Worm (Caenorhabditis elegans) whole organism, L4 larva: ENCODE data around the gene Y79H2A.4.

ENCODE experiments used
- D1046.2 ChIP-seq: fragments of 200-800 bp; sonication (Bioruptor generic); IDR thresholded peaks from 2 replicates; pipeline ENCODE4 v1.3.6; 2022; ENCODE audit warnings: missing genetic modification characterization, missing compliant biosample characterization
- F10B5.3 ChIP-seq: sonication (generic microtip); optimal IDR thresholded peaks from 2 replicates; lab custom pipeline; 2016; ENCODE audit warnings: mild to moderate bottlenecking, missing genetic modification characterization, missing compliant biosample characterization
- F49E8.2 ChIP-seq: sonication (generic microtip); optimal IDR thresholded peaks from 2 replicates; lab custom pipeline; 2016; ENCODE audit warnings: missing compliant biosample characterization, mild to moderate bottlenecking, missing genetic modification characterization, borderline replicate concordance
- Y48G9A.11 ChIP-seq: fragments of 200-800 bp; sonication (Bioruptor generic); IDR thresholded peaks from 2 replicates; pipeline ENCODE4 v1.3.6; 2022; ENCODE audit warnings: missing genetic modification reagents, missing genetic modification characterization, missing compliant biosample characterization
- Y5F2A.4 ChIP-seq: fragments of 200-800 bp; sonication (Bioruptor generic); optimal IDR thresholded peaks from 2 replicates; lab custom pipeline; 2018; ENCODE audit warnings: mild to moderate bottlenecking, missing genetic modification characterization, missing compliant biosample characterization
- Y75B8A.6 ChIP-seq: fragments of 200-800 bp; sonication (Bioruptor generic); IDR thresholded peaks from 2 replicates; pipeline ENCODE4 v1.3.6; 2022; ENCODE audit warnings: missing genetic modification reagents, missing genetic modification characterization, missing compliant biosample characterization
- aly-2 ChIP-seq: sonication (generic microtip); optimal IDR thresholded peaks from 2 replicates; lab custom pipeline; 2018; ENCODE audit warnings: missing biosample characterization, missing genetic modification characterization
- ama-1 ChIP-seq: fragments of 150-350 bp; optimal IDR thresholded peaks from 2 replicates; lab custom pipeline; 2014; ENCODE audit warnings: inconsistent platforms, mixed read lengths
- arid-1 ChIP-seq: fragments of 200-800 bp; sonication (Bioruptor generic); conservative IDR thresholded peaks from 2 replicates; pipeline ENCODE4 v1.3.6; 2022; ENCODE audit warnings: missing genetic modification reagents, missing genetic modification characterization, missing compliant biosample characterization
- ceh-62 ChIP-seq: sonication (generic microtip); optimal IDR thresholded peaks from 2 replicates; lab custom pipeline; 2017; ENCODE audit warnings: missing biosample characterization, missing genetic modification characterization
- ces-1 ChIP-seq: fragments of 150-350 bp; sonication (generic microtip); optimal IDR thresholded peaks from 4 replicates; lab custom pipeline; 2014; ENCODE audit warnings: missing biosample characterization, missing genetic modification reagents, missing genetic modification characterization
- cey-2 ChIP-seq: sonication (generic microtip); optimal IDR thresholded peaks from 3 replicates; lab custom pipeline; 2017; ENCODE audit warnings: missing genetic modification characterization, mild to moderate bottlenecking, missing compliant biosample characterization, antibody characterized with exemption, borderline replicate concordance; ENCODE audit not compliant: insufficient read depth
- daf-12 ChIP-seq: fragments of 150-350 bp; optimal IDR thresholded peaks from 2 replicates; lab custom pipeline; 2014; ENCODE audit warnings: missing biosample characterization, missing genetic modification reagents, missing genetic modification characterization
- dmd-6 ChIP-seq: fragments of 200-800 bp; sonication (Bioruptor generic); IDR thresholded peaks from 2 replicates; pipeline ENCODE4 v1.3.6; 2022; ENCODE audit warnings: missing genetic modification reagents, missing genetic modification characterization, missing compliant biosample characterization
- dmd-8 ChIP-seq: fragments of 200-800 bp; sonication (Bioruptor generic); IDR thresholded peaks from 2 replicates; pipeline ENCODE4 v1.3.6; 2022; ENCODE audit warnings: missing genetic modification characterization, missing compliant biosample characterization
- dve-1 ChIP-seq: sonication (generic microtip); optimal IDR thresholded peaks from 2 replicates; lab custom pipeline; 2017; ENCODE audit warnings: antibody characterized with exemption, mild to moderate bottlenecking, missing genetic modification characterization, missing compliant biosample characterization; ENCODE audit not compliant: insufficient read depth
- egl-43 ChIP-seq: fragments of 200-800 bp; sonication (Bioruptor generic); IDR thresholded peaks from 2 replicates; pipeline ENCODE4 v1.3.6; 2022; ENCODE audit warnings: missing genetic modification reagents, missing genetic modification characterization, missing compliant biosample characterization
- fkh-10 ChIP-seq: fragments of 150-350 bp; optimal IDR thresholded peaks from 2 replicates; lab custom pipeline; 2014; ENCODE audit warnings: missing biosample characterization, missing genetic modification reagents, missing genetic modification characterization
- fos-1 ChIP-seq: fragments of 150-350 bp; optimal IDR thresholded peaks from 2 replicates; lab custom pipeline; 2014; ENCODE audit warnings: missing biosample characterization, missing genetic modification characterization
- hlh-30 ChIP-seq: sonication (generic microtip); optimal IDR thresholded peaks from 2 replicates; lab custom pipeline; 2017; ENCODE audit warnings: antibody characterized with exemption, mild to moderate bottlenecking, missing genetic modification characterization, missing compliant biosample characterization; ENCODE audit not compliant: insufficient read depth
- hmg-1.1 ChIP-seq: fragments of 200-800 bp; sonication (Bioruptor generic); IDR thresholded peaks from 2 replicates; pipeline ENCODE4 v1.3.6; 2022; ENCODE audit warnings: missing genetic modification reagents, missing genetic modification characterization, missing compliant biosample characterization
- lim-7 ChIP-seq: fragments of 200-800 bp; sonication (Bioruptor generic); IDR thresholded peaks from 2 replicates; pipeline ENCODE4 v1.3.6; 2022; ENCODE audit warnings: missing genetic modification characterization, missing compliant biosample characterization
- lin-15B ChIP-seq: fragments of 150-350 bp; sonication (generic microtip); optimal IDR thresholded peaks from 3 replicates; lab custom pipeline; 2014; ENCODE audit warnings: missing biosample characterization, missing genetic modification characterization
- lin-29 ChIP-seq: fragments of 200-800 bp; sonication (Bioruptor generic); IDR thresholded peaks from 2 replicates; pipeline ENCODE4 v1.3.6; 2022; ENCODE audit warnings: missing genetic modification reagents, missing genetic modification characterization, missing compliant biosample characterization
- madf-9 ChIP-seq: fragments of 200-800 bp; sonication (Bioruptor generic); conservative IDR thresholded peaks from 2 replicates; pipeline ENCODE4 v1.3.6; 2022; ENCODE audit warnings: missing genetic modification reagents, missing genetic modification characterization, missing compliant biosample characterization
- mdl-1 ChIP-seq, 2 experiments: fragments of 150-350 bp in 1 of 2; sonication (generic microtip) in 1 of 2; optimal IDR thresholded peaks; 2 replicates each; lab custom pipeline; 2014 to 2017; ENCODE audit warnings: missing biosample characterization in 2 of 2, missing genetic modification characterization in 2 of 2
- mep-1 ChIP-seq: fragments of 150-350 bp; sonication (generic microtip); optimal IDR thresholded peaks from 3 replicates; lab custom pipeline; 2014; ENCODE audit warnings: missing biosample characterization, missing genetic modification characterization
- mes-2 ChIP-seq: sonication (generic microtip); optimal IDR thresholded peaks from 2 replicates; lab custom pipeline; 2016; ENCODE audit warnings: missing genotype, mild to moderate bottlenecking, missing genetic modification characterization, missing compliant biosample characterization; ENCODE audit not compliant: poor library complexity, severe bottlenecking
- nhr-237 ChIP-seq: sonication (generic microtip); optimal IDR thresholded peaks from 2 replicates; lab custom pipeline; 2017; ENCODE audit warnings: missing biosample characterization, missing genetic modification characterization
- nhr-25 ChIP-seq: sonication (generic microtip); optimal IDR thresholded peaks from 2 replicates; lab custom pipeline; 2017; ENCODE audit warnings: missing genetic modification characterization, mild to moderate bottlenecking, missing compliant biosample characterization, antibody characterized with exemption, moderate library complexity, borderline replicate concordance; ENCODE audit not compliant: insufficient read depth
- nhr-28 ChIP-seq: fragments of 150-350 bp; optimal IDR thresholded peaks from 2 replicates; lab custom pipeline; 2014; ENCODE audit warnings: missing biosample characterization, missing genetic modification characterization
- nhr-42 ChIP-seq: fragments of 200-800 bp; sonication (Bioruptor generic); IDR thresholded peaks from 2 replicates; pipeline ENCODE4 v1.3.6; 2022; ENCODE audit warnings: missing genetic modification characterization, missing compliant biosample characterization
- nhr-48 ChIP-seq: sonication (generic microtip); optimal IDR thresholded peaks from 2 replicates; lab custom pipeline; 2016; ENCODE audit warnings: mild to moderate bottlenecking, missing genetic modification characterization, missing compliant biosample characterization
- nhr-6 ChIP-seq: fragments of 150-350 bp; optimal IDR thresholded peaks from 2 replicates; lab custom pipeline; 2014; ENCODE audit warnings: missing biosample characterization, missing genetic modification characterization
- nhr-76 ChIP-seq: fragments of 150-350 bp; optimal IDR thresholded peaks from 2 replicates; lab custom pipeline; 2014; ENCODE audit warnings: missing biosample characterization, missing genetic modification characterization
- nhr-77 ChIP-seq: fragments of 150-350 bp; optimal IDR thresholded peaks from 2 replicates; lab custom pipeline; 2014; ENCODE audit warnings: missing biosample characterization, missing genetic modification characterization
- pha-4 ChIP-seq, 2 experiments: fragments of 150-350 bp in 1 of 2; fragments of 200-800 bp in 1 of 2; sonication (Bioruptor generic) in 1 of 2; IDR thresholded peaks in 1 of 2; optimal IDR thresholded peaks in 1 of 2; 2 replicates each; pipeline versions ENCODE4 v1.3.6 to Lab custom; 2014 to 2022; ENCODE audit warnings: missing genetic modification characterization in 2 of 2, missing genetic modification reagents in 2 of 2, missing biosample characterization in 1 of 2, missing compliant biosample characterization in 1 of 2
- php-3 ChIP-seq: fragments of 200-800 bp; sonication (Bioruptor generic); IDR thresholded peaks from 2 replicates; pipeline ENCODE4 v1.3.6; 2022; ENCODE audit warnings: missing genetic modification reagents, missing genetic modification characterization, missing compliant biosample characterization
- saeg-2 ChIP-seq: fragments of 200-800 bp; sonication (Bioruptor generic); IDR thresholded peaks from 2 replicates; pipeline ENCODE4 v1.3.6; 2022; ENCODE audit warnings: missing genetic modification reagents, missing genetic modification characterization, missing compliant biosample characterization
- sdz-12 ChIP-seq: fragments of 200-800 bp; sonication (Bioruptor generic); optimal IDR thresholded peaks from 2 replicates; lab custom pipeline; 2018; ENCODE audit warnings: mild to moderate bottlenecking, missing genetic modification characterization, missing compliant biosample characterization
- set-16 ChIP-seq: fragments of 200-800 bp; sonication (Bioruptor generic); IDR thresholded peaks from 2 replicates; pipeline ENCODE4 v1.3.6; 2022; ENCODE audit warnings: missing genetic modification reagents, missing genetic modification characterization, missing compliant biosample characterization
- snpc-4 ChIP-seq: fragments of 150-350 bp; optimal IDR thresholded peaks from 2 replicates; lab custom pipeline; 2014; ENCODE audit warnings: missing biosample characterization, missing genetic modification characterization
- spr-1 ChIP-seq: sonication (generic microtip); optimal IDR thresholded peaks from 2 replicates; lab custom pipeline; 2016; ENCODE audit warnings: mild to moderate bottlenecking, missing genetic modification characterization, missing compliant biosample characterization
- unc-62 ChIP-seq, 3 experiments: fragments of 150-350 bp in 1 of 3; sonication (generic microtip); optimal IDR thresholded peaks in 2 of 3; peaks in 1 of 3; 1 replicate in 1 of 3; 2 replicates in 2 of 3; lab custom pipeline; 2014 to 2017; ENCODE audit warnings: missing biosample characterization in 3 of 3, missing genetic modification characterization in 3 of 3, missing genetic modification reagents in 3 of 3, missing genotype in 1 of 3
- vab-7 ChIP-seq: fragments of 200-800 bp; sonication (Bioruptor generic); IDR thresholded peaks from 2 replicates; pipeline ENCODE4 v1.3.6; 2022; ENCODE audit warnings: missing genetic modification reagents, missing genetic modification characterization, missing compliant biosample characterization
- zag-1 ChIP-seq: fragments of 150-350 bp; optimal IDR thresholded peaks from 2 replicates; lab custom pipeline; 2014; ENCODE audit warnings: missing biosample characterization, missing genetic modification characterization
- zfp-3 ChIP-seq: fragments of 200-800 bp; sonication (Bioruptor generic); conservative IDR thresholded peaks from 2 replicates; pipeline ENCODE4 v1.3.6; 2022; ENCODE audit warnings: missing genetic modification reagents, missing genetic modification characterization, missing compliant biosample characterization
- zip-11 ChIP-seq: fragments of 200-800 bp; sonication (Bioruptor generic); IDR thresholded peaks from 2 replicates; pipeline ENCODE4 v1.3.6; 2022; ENCODE audit warnings: missing genetic modification characterization, missing compliant biosample characterization
- zip-2 ChIP-seq: fragments of 150-350 bp; optimal IDR thresholded peaks from 2 replicates; lab custom pipeline; 2014; ENCODE audit warnings: missing biosample characterization, missing genetic modification characterization
- ztf-11 ChIP-seq: fragments of 150-350 bp; optimal IDR thresholded peaks from 2 replicates; lab custom pipeline; 2014; ENCODE audit warnings: missing biosample characterization, missing genetic modification characterization

Y79H2A.4 gene

DNA sequence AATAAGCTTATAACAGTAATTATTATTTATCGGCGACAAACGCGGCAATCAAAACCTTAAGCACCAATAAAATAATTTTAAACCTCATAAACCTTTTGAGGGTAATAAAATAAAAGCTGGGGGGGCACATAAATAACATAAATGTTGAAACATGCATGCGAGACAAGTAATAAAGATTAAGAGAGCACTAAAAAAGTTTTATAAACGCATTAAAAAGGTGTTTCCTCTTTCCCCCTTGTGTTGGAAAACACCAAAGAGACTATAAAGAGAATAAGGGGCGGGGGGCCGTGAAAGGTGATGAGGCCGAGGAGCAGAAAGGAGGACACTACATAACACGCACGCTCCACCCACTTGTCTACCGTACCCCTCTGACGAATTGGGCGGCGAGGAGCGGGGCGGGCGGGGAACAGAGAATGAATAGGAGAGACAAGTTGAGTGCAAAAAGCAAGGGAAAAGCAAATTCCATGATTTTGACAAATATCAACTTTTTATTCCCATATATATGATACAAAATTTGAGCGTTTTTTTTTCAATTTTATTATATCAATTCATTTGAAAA is 43.7 kb downstream of the Y79H2A.4 start (continued):
- no peak for TF ChIP-seq arid-1 (GFP tag; lab: Robert Waterston, UW)
- TF ChIP-seq zag-1 (tag; lab: Kevin White, UChicago) = no peak
- no peak for TF ChIP-seq fos-1 (tag; lab: Kevin White, UChicago)
- TF ChIP-seq mes-2 (tag; lab: Kevin White, UChicago) = no peak
- no peak for TF ChIP-seq nhr-48
- TF ChIP-seq zip-2 (tag; lab: Kevin White, UChicago) = no peak
- TF ChIP-seq snpc-4 (tag; lab: Kevin White, UChicago) = no peak
- TF ChIP-seq spr-1 (tag; lab: Kevin White, UChicago) = no peak
- no peak for TF ChIP-seq pha-4 (GFP tag; IDR thresholded peaks at IDR 0.05; lab: Robert Waterston, UW)
- no peak for TF ChIP-seq pha-4 (tag; optimal IDR thresholded peaks at IDR 0.05; lab: Kevin White, UChicago)
- TF ChIP-seq Y5F2A.4 (GFP tag; lab: Kevin White, UChicago) = no peak
- TF ChIP-seq php-3 (GFP tag; lab: Robert Waterston, UW) = peak; percentile 100
- TF ChIP-seq lin-15B (tag; lab: Kevin White, UChicago) = no peak
- TF ChIP-seq hmg-1.1 (GFP tag; lab: Robert Waterston, UW) = no peak
- no peak for TF ChIP-seq mep-1
- TF ChIP-seq nhr-77 (tag; lab: Kevin White, UChicago) = no peak
- no peak for TF ChIP-seq zip-11 (GFP tag; lab: Robert Waterston, UW)
- TF ChIP-seq ztf-11 = no peak
- no peak for TF ChIP-seq aly-2
- TF ChIP-seq ama-1 (lab: Kevin White, UChicago) = no peak
- no peak for TF ChIP-seq unc-62 (GFP tag; optimal IDR thresholded peaks at IDR 0.05 in 1 of 2; lab: Kevin White, UChicago)
- TF ChIP-seq unc-62 (tag; optimal IDR thresholded peaks at IDR 0.05; lab: Kevin White, UChicago) = no peak
- TF ChIP-seq daf-12 = no peak
- no peak for TF ChIP-seq vab-7 (GFP tag; lab: Robert Waterston, UW)
- TF ChIP-seq nhr-6 = no peak
- TF ChIP-seq fkh-10 (GFP tag; lab: Kevin White, UChicago) = no peak
- TF ChIP-seq D1046.2 (GFP tag; lab: Robert Waterston, UW) = no peak
- no peak for TF ChIP-seq hlh-30 (tag; lab: Kevin White, UChicago)
- peak; percentile 18 for TF ChIP-seq dve-1 (tag; lab: Kevin White, UChicago)
- no peak for TF ChIP-seq egl-43 (GFP tag; lab: Robert Waterston, UW)
- TF ChIP-seq F10B5.3 (tag; lab: Kevin White, UChicago) = no peak
- peak; percentile 6 for TF ChIP-seq nhr-28 (tag; lab: Kevin White, UChicago)
- TF ChIP-seq nhr-237 (tag; lab: Kevin White, UChicago) = no peak
- TF ChIP-seq cey-2 = no peak
- TF ChIP-seq lin-29 (GFP tag; lab: Robert Waterston, UW) = no peak
- no peak for TF ChIP-seq zfp-3
- peak; percentile 27; the same call in 1 of the 2 replicates for TF ChIP-seq set-16
- no peak for TF ChIP-seq madf-9 (GFP tag; lab: Robert Waterston, UW)
- no peak for TF ChIP-seq Y75B8A.6 (GFP tag; lab: Robert Waterston, UW)
- no peak for TF ChIP-seq sdz-12 (GFP tag; lab: Kevin White, UChicago)
- TF ChIP-seq F49E8.2 (tag; lab: Kevin White, UChicago) = no peak
- no peak for TF ChIP-seq Y48G9A.11 (GFP tag; lab: Robert Waterston, UW)
- no peak for TF ChIP-seq nhr-25 (tag; lab: Kevin White, UChicago)
- no peak for TF ChIP-seq nhr-76
- peak; percentile 29 for TF ChIP-seq dmd-6 (GFP tag; lab: Robert Waterston, UW)
- no peak for TF ChIP-seq saeg-2 (GFP tag; lab: Robert Waterston, UW)
- no peak for TF ChIP-seq dmd-8 (GFP tag; lab: Robert Waterston, UW)
- no peak for TF ChIP-seq mdl-1 (tag; optimal IDR thresholded peaks at IDR 0.05; lab: Kevin White, UChicago)
- no peak for TF ChIP-seq ceh-62 (tag; lab: Kevin White, UChicago)
- no peak for TF ChIP-seq ces-1 (GFP tag; lab: Kevin White, UChicago)
- no peak for TF ChIP-seq lim-7 (GFP tag; lab: Robert Waterston, UW)
- TF ChIP-seq nhr-42 (GFP tag; lab: Robert Waterston, UW) = no peak
